Worm (Caenorhabditis elegans): ENCODE measurements around the gene act-3.

Gene act-3

ce11 chrV:11080345-11081102 lies 6.2 kb upstream of the act-3 start, which contains the start of gene act-1:
TSS of gene act-1 (plus strand) at chrV:11081052.
- TF ChIP-seq ceh-36 (tag; optimal IDR thresholded peaks at IDR 0.05) (no peak), aly-1 (tag; optimal IDR thresholded peaks at IDR 0.05) (no peak), hmg-4 (GFP tag; optimal IDR thresholded peaks at IDR 0.05) (peak; percentile 73), tbx-37 (GFP tag; conservative IDR thresholded peaks at IDR 0.05) (no peak), sea-1 (GFP tag; conservative IDR thresholded peaks at IDR 0.05) (no peak), F13C5.2 (tag; optimal IDR thresholded peaks at IDR 0.05) (peak; percentile 26), pes-1 (GFP tag; IDR thresholded peaks at IDR 0.05) (peak; percentile 10; the same call in 1 of the 2 replicates), hnd-1 (tag; optimal IDR thresholded peaks at IDR 0.05) (no peak), flt-1 (GFP tag; IDR thresholded peaks at IDR 0.05) (0 out of 2 replicates have a peak, but pooled peaks have one; percentile 37)

DNA sequence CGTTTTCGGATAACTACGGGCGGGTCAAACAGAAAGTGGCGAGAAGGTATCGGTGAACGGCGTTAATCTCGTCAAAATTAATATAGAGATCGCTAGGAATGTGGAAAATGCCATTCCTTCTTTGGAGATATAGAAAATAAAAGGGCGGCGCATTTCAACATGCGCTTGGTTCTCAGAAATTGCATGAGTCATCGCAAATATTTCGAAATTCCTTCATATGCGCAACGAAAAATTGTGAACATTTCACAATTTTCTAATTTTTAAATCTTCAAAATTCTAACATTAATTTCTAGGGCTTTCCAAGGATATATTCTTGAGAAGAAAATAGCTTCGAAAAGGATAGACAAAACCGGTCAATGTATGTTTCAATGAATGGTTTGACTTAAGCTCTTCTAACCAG lies 4.6 kb upstream of the act-3 start:
- TF ChIP-seq ets-7 (tag; optimal IDR thresholded peaks at IDR 0.05): no peak
- no peak for TF ChIP-seq tra-4 (tag; optimal IDR thresholded peaks at IDR 0.05)
- TF ChIP-seq ama-1 (optimal IDR thresholded peaks at IDR 0.05): no peak
- TF ChIP-seq scrt-1 (GFP tag; IDR thresholded peaks at IDR 0.05): no peak
- no peak for TF ChIP-seq aly-1 (tag; optimal IDR thresholded peaks at IDR 0.05)
- no peak for TF ChIP-seq hnd-1 (tag; optimal IDR thresholded peaks at IDR 0.05)
- TF ChIP-seq F13C5.2 (tag; optimal IDR thresholded peaks at IDR 0.05): no peak
- TF ChIP-seq hmg-4 (GFP tag; optimal IDR thresholded peaks at IDR 0.05): no peak
- TF ChIP-seq ceh-36 (tag; optimal IDR thresholded peaks at IDR 0.05): no peak

DNA sequence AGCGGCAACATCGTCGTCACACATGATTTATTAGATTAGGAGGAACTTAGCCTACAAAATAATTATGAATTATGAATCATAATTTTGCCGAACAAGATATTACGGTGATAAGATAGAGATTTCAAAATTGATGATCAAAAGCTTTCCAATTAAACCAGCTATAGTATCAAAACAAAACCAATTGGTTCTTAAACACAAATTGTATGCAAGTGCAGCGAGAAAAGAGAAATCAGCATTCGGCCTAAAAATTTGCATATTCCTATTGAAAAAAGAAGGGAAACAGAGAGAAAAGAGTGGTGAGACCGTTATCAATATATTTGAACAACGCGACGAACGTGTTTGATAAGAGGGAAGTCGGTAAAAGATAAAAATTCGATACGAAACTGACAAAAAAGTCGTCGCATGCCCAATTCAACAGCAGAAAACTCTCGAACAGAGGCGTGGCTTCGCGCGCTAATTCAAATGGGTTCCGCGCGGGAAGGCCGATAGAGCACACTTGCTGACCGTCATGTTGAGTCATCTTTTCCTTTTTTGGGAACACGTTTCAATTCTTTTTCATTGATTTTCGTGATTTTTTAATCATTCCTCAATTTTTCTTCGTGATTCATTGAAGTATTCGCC lies 3.9 kb upstream of the act-3 start, which contains the start of gene act-2:
Gene act-2 (minus strand): TSS at position 51 of the 621 bp plus-strand sequence.
- no peak for TF ChIP-seq hnd-1 (tag; optimal IDR thresholded peaks at IDR 0.05)
- TF ChIP-seq B0310.2 (tag; optimal IDR thresholded peaks at IDR 0.05): peak; percentile 38

ce11 chrV:11076403-11076802 lies 2.1 kb upstream of the act-3 start:
- no peak for TF ChIP-seq F13C5.2 (tag; optimal IDR thresholded peaks at IDR 0.05)
- no peak for TF ChIP-seq flt-1 (GFP tag; IDR thresholded peaks at IDR 0.05)
- no peak for TF ChIP-seq B0310.2 (tag; optimal IDR thresholded peaks at IDR 0.05)
- TF ChIP-seq ama-1 (optimal IDR thresholded peaks at IDR 0.05): no peak
- TF ChIP-seq ceh-13 (GFP tag; optimal IDR thresholded peaks at IDR 0.05): no peak
- TF ChIP-seq pes-1 (GFP tag; IDR thresholded peaks at IDR 0.05): no peak
- TF ChIP-seq tra-4 (tag; optimal IDR thresholded peaks at IDR 0.05): no peak
- TF ChIP-seq ets-7 (tag; optimal IDR thresholded peaks at IDR 0.05): no peak
- no peak for TF ChIP-seq tbx-37 (GFP tag; conservative IDR thresholded peaks at IDR 0.05)
- TF ChIP-seq hmbx-1 (tag; optimal IDR thresholded peaks at IDR 0.05): no peak
- TF ChIP-seq hmg-4 (GFP tag; optimal IDR thresholded peaks at IDR 0.05): no peak
- TF ChIP-seq hnd-1 (tag; optimal IDR thresholded peaks at IDR 0.05): no peak

ce11 chrV:11076028-11076402 lies 1.7 kb upstream of the act-3 start:
- TF ChIP-seq ceh-13 (GFP tag; optimal IDR thresholded peaks at IDR 0.05) (no peak), flt-1 (GFP tag; IDR thresholded peaks at IDR 0.05) (no peak), ets-7 (tag; optimal IDR thresholded peaks at IDR 0.05) (no peak), sea-1 (GFP tag; conservative IDR thresholded peaks at IDR 0.05) (no peak), tbx-11 (GFP tag; IDR thresholded peaks at IDR 0.05) (no peak), tra-4 (tag; optimal IDR thresholded peaks at IDR 0.05) (no peak), F13C5.2 (tag; optimal IDR thresholded peaks at IDR 0.05) (no peak), hmg-4 (GFP tag; optimal IDR thresholded peaks at IDR 0.05) (no peak), hnd-1 (tag; optimal IDR thresholded peaks at IDR 0.05) (no peak), aly-1 (tag; optimal IDR thresholded peaks at IDR 0.05) (no peak)

ce11 chrV:11075209-11076027 lies 1.1 kb upstream of the act-3 start:
- TF ChIP-seq pes-1 (GFP tag; IDR thresholded peaks at IDR 0.05): peak; percentile 34; the same call in 1 of the 2 replicates
- no peak for TF ChIP-seq scrt-1 (GFP tag; IDR thresholded peaks at IDR 0.05)
- TF ChIP-seq B0310.2 (tag; optimal IDR thresholded peaks at IDR 0.05): no peak
- no peak for TF ChIP-seq F13C5.2 (tag; optimal IDR thresholded peaks at IDR 0.05)
- peak; percentile 28 for TF ChIP-seq aly-1 (tag; optimal IDR thresholded peaks at IDR 0.05)
- no peak for TF ChIP-seq ceh-13 (GFP tag; optimal IDR thresholded peaks at IDR 0.05)
- TF ChIP-seq hmg-4 (GFP tag; optimal IDR thresholded peaks at IDR 0.05): peak; percentile 42

ce11 chrV:11073354-11073753 lies 944 bp downstream of the act-3 start:
- TF ChIP-seq pes-1 (GFP tag; IDR thresholded peaks at IDR 0.05): no peak
- no peak for TF ChIP-seq ets-7 (tag; optimal IDR thresholded peaks at IDR 0.05)
- TF ChIP-seq aly-1 (tag; optimal IDR thresholded peaks at IDR 0.05): no peak
- TF ChIP-seq tra-4 (tag; optimal IDR thresholded peaks at IDR 0.05): no peak
- TF ChIP-seq ceh-13 (GFP tag; optimal IDR thresholded peaks at IDR 0.05): no peak
- no peak for TF ChIP-seq ama-1 (optimal IDR thresholded peaks at IDR 0.05)
- no peak for TF ChIP-seq hmg-4 (GFP tag; optimal IDR thresholded peaks at IDR 0.05)
- no peak for TF ChIP-seq ceh-36 (tag; optimal IDR thresholded peaks at IDR 0.05)

Data from whole organism, early embryonic.